Fruit fly (Drosophila melanogaster) whole organism, prepupa: Measurements from ENCODE around the gene CG2839.

Experiments used
- CG10631 ChIP-seq: fragments of 200-800 bp; sonication (Bioruptor generic); optimal IDR thresholded peaks from 2 replicates; lab custom pipeline; 2016; ENCODE audit warnings: missing biosample characterization, missing genetic modification characterization
- CG10669 ChIP-seq: fragments of 200-800 bp; sonication (Bioruptor generic); optimal IDR thresholded peaks from 3 replicates; lab custom pipeline; 2018; ENCODE audit warnings: missing biosample characterization, mild to moderate bottlenecking, missing genetic modification characterization, moderate library complexity
- CG11294 ChIP-seq: fragments of 200-800 bp; sonication (Bioruptor generic); IDR thresholded peaks from 2 replicates; pipeline ENCODE4 v1.3.6; 2022; ENCODE audit warnings: missing biosample characterization, missing genetic modification characterization
- CG11762 ChIP-seq: fragments of 200-800 bp; sonication (Bioruptor generic); optimal IDR thresholded peaks from 3 replicates; lab custom pipeline; 2016; ENCODE audit warnings: missing biosample characterization, missing genetic modification characterization; ENCODE audit not compliant: insufficient read depth
- CG11902 ChIP-seq: fragments of 200-800 bp; sonication (Bioruptor generic); optimal IDR thresholded peaks from 3 replicates; lab custom pipeline; 2016; ENCODE audit warnings: missing biosample characterization, missing genetic modification characterization
- CG16779 ChIP-seq: fragments of 200-800 bp; sonication (Bioruptor generic); optimal IDR thresholded peaks from 3 replicates; lab custom pipeline; 2017; ENCODE audit warnings: missing biosample characterization, mild to moderate bottlenecking, missing genetic modification characterization
- CG31627 ChIP-seq: fragments of 200-800 bp; sonication (Bioruptor generic); optimal IDR thresholded peaks from 3 replicates; lab custom pipeline; 2016; ENCODE audit warnings: missing biosample characterization, missing genetic modification characterization
- CG32006 ChIP-seq: fragments of 200-800 bp; sonication (Bioruptor generic); optimal IDR thresholded peaks from 3 replicates; lab custom pipeline; 2017; ENCODE audit warnings: missing biosample characterization, mild to moderate bottlenecking, missing genetic modification characterization
- CG3919 ChIP-seq: fragments of 200-800 bp; sonication (Bioruptor generic); optimal IDR thresholded peaks from 3 replicates; lab custom pipeline; 2016; ENCODE audit warnings: missing biosample characterization, missing genetic modification characterization
- CG4318 ChIP-seq: fragments of 200-800 bp; sonication (Bioruptor generic); optimal IDR thresholded peaks from 3 replicates; lab custom pipeline; 2017; ENCODE audit warnings: missing biosample characterization, mild to moderate bottlenecking, missing genetic modification characterization
- CG6163 ChIP-seq: fragments of 200-800 bp; sonication (Bioruptor generic); IDR thresholded peaks from 3 replicates; pipeline ENCODE4 v1.3.6; 2022; ENCODE audit warnings: missing biosample characterization, missing genetic modification characterization
- CG6276 ChIP-seq: fragments of 200-800 bp; sonication (Bioruptor generic); optimal IDR thresholded peaks from 2 replicates; lab custom pipeline; 2017; ENCODE audit warnings: missing biosample characterization, mild to moderate bottlenecking, missing genetic modification characterization
- CG6808 ChIP-seq: fragments of 200-800 bp; sonication (Bioruptor generic); optimal IDR thresholded peaks from 3 replicates; lab custom pipeline; 2017; ENCODE audit warnings: missing biosample characterization, missing genetic modification characterization, mild to moderate bottlenecking, moderate library complexity, missing genetic modification reagents
- CG6854 ChIP-seq: fragments of 200-800 bp; sonication (Bioruptor generic); optimal IDR thresholded peaks from 2 replicates; lab custom pipeline; 2017; ENCODE audit warnings: missing biosample characterization, mild to moderate bottlenecking, missing genetic modification characterization
- CG7368 ChIP-seq: fragments of 200-800 bp; sonication (Bioruptor generic); optimal IDR thresholded peaks from 3 replicates; lab custom pipeline; 2016; ENCODE audit warnings: missing biosample characterization, missing genetic modification characterization
- CG8119 ChIP-seq: fragments of 200-800 bp; sonication (Bioruptor generic); IDR thresholded peaks from 3 replicates; pipeline ENCODE4 v1.3.6; 2022; ENCODE audit warnings: missing biosample characterization, missing genetic modification characterization
- CG8319 ChIP-seq: fragments of 200-800 bp; sonication (Bioruptor generic); optimal IDR thresholded peaks from 3 replicates; lab custom pipeline; 2016; ENCODE audit warnings: missing biosample characterization, missing genetic modification characterization
- CG9139 ChIP-seq: fragments of 200-800 bp; sonication (Bioruptor generic); optimal IDR thresholded peaks from 3 replicates; lab custom pipeline; 2017; ENCODE audit warnings: missing biosample characterization, mild to moderate bottlenecking, missing genetic modification characterization
- Eip75B ChIP-seq: fragments of 200-800 bp; sonication (Bioruptor generic); optimal IDR thresholded peaks from 3 replicates; lab custom pipeline; 2016; ENCODE audit warnings: missing biosample characterization, missing genetic modification characterization
- Eip78C ChIP-seq: fragments of 200-800 bp; sonication (Bioruptor generic); peaks from one replicate; lab custom pipeline; 2016; ENCODE audit warnings: missing biosample characterization, missing genetic modification characterization
- Eip93F ChIP-seq: fragments of 200-800 bp; sonication (Bioruptor generic); optimal IDR thresholded peaks from 2 replicates; lab custom pipeline; 2016; ENCODE audit warnings: missing biosample characterization, mild to moderate bottlenecking, missing genetic modification characterization
- Ets21C ChIP-seq: fragments of 200-800 bp; sonication (Bioruptor generic); optimal IDR thresholded peaks from 3 replicates; lab custom pipeline; 2016; ENCODE audit warnings: missing biosample characterization, missing genetic modification characterization
- Ets96B ChIP-seq: fragments of 200-800 bp; optimal IDR thresholded peaks from 2 replicates; lab custom pipeline; 2019; ENCODE audit warnings: missing biosample characterization, mild to moderate bottlenecking, missing genetic modification characterization, moderate library complexity
- Gug ChIP-seq: fragments of 200-800 bp; sonication (Bioruptor generic); IDR thresholded peaks from 2 replicates; pipeline ENCODE4 v1.3.6; 2022; ENCODE audit warnings: missing biosample characterization, missing genetic modification characterization
- Hr38 ChIP-seq: sonication (Bioruptor generic); optimal IDR thresholded peaks from 2 replicates; lab custom pipeline; 2016; ENCODE audit warnings: missing biosample characterization, missing genetic modification characterization
- Hr39 ChIP-seq: fragments of 200-800 bp; sonication (Bioruptor generic); optimal IDR thresholded peaks from 2 replicates; lab custom pipeline; 2016; ENCODE audit warnings: missing biosample characterization, missing genetic modification characterization
- Hr4 ChIP-seq: fragments of 200-800 bp; sonication (Bioruptor generic); optimal IDR thresholded peaks from 3 replicates; lab custom pipeline; 2016; ENCODE audit warnings: missing biosample characterization, missing genetic modification characterization
- Lpt ChIP-seq: fragments of 200-800 bp; sonication (Bioruptor generic); optimal IDR thresholded peaks from 3 replicates; lab custom pipeline; 2016; ENCODE audit warnings: missing biosample characterization, missing genetic modification characterization
- Met ChIP-seq: fragments of 200-800 bp; sonication (Bioruptor generic); optimal IDR thresholded peaks from 3 replicates; lab custom pipeline; 2016; ENCODE audit warnings: missing biosample characterization, missing genetic modification characterization
- OdsH ChIP-seq: fragments of 200-800 bp; sonication (Bioruptor generic); optimal IDR thresholded peaks from 3 replicates; lab custom pipeline; 2016; ENCODE audit warnings: missing biosample characterization, missing genetic modification characterization
- Smox ChIP-seq: fragments of 200-800 bp; sonication (Bioruptor generic); optimal IDR thresholded peaks from 3 replicates; lab custom pipeline; 2016; ENCODE audit warnings: missing biosample characterization, missing genetic modification characterization
- Sox102F ChIP-seq: fragments of 200-800 bp; sonication (Bioruptor generic); optimal IDR thresholded peaks from 2 replicates; lab custom pipeline; 2016; ENCODE audit warnings: missing biosample characterization, mild to moderate bottlenecking, missing genetic modification characterization
- Sox14 ChIP-seq: fragments of 200-800 bp; sonication (Bioruptor generic); optimal IDR thresholded peaks from 3 replicates; lab custom pipeline; 2016; ENCODE audit warnings: missing biosample characterization, missing genetic modification characterization
- achi ChIP-seq: fragments of 200-800 bp; sonication (Bioruptor generic); optimal IDR thresholded peaks from 3 replicates; lab custom pipeline; 2016; ENCODE audit warnings: missing biosample characterization, missing genetic modification characterization
- acj6 ChIP-seq: fragments of 200-800 bp; sonication (Bioruptor generic); optimal IDR thresholded peaks from 3 replicates; lab custom pipeline; 2016; ENCODE audit warnings: missing biosample characterization, missing genetic modification characterization
- cyc ChIP-seq: fragments of 200-800 bp; sonication (Bioruptor generic); optimal IDR thresholded peaks from 3 replicates; lab custom pipeline; 2016; ENCODE audit warnings: missing biosample characterization, missing genetic modification characterization
- dsx ChIP-seq: fragments of 200-800 bp; optimal IDR thresholded peaks from 3 replicates; lab custom pipeline; 2019; ENCODE audit warnings: missing biosample characterization, mild to moderate bottlenecking, missing genetic modification characterization, moderate library complexity; ENCODE audit not compliant: poor library complexity, severe bottlenecking
- eg ChIP-seq: fragments of 200-800 bp; sonication (Bioruptor generic); IDR thresholded peaks from 3 replicates; pipeline ENCODE4 v1.3.6; 2022; ENCODE audit warnings: missing biosample characterization, missing genetic modification characterization
- fd85E ChIP-seq: fragments of 200-800 bp; sonication (Bioruptor generic); optimal IDR thresholded peaks from 3 replicates; lab custom pipeline; 2016; ENCODE audit warnings: missing biosample characterization, missing genetic modification characterization
- fkh ChIP-seq: fragments of 200-800 bp; sonication (Bioruptor generic); optimal IDR thresholded peaks from 3 replicates; lab custom pipeline; 2017; ENCODE audit warnings: missing biosample characterization, mild to moderate bottlenecking, missing genetic modification characterization, moderate library complexity
- lz ChIP-seq: fragments of 200-800 bp; sonication (Bioruptor generic); optimal IDR thresholded peaks from 3 replicates; lab custom pipeline; 2016; ENCODE audit warnings: missing biosample characterization, missing genetic modification characterization
- net ChIP-seq: fragments of 200-800 bp; sonication (Bioruptor generic); optimal IDR thresholded peaks from 3 replicates; lab custom pipeline; 2016; ENCODE audit warnings: missing biosample characterization, missing genetic modification characterization
- pdm3 ChIP-seq: fragments of 200-800 bp; sonication (Bioruptor generic); optimal IDR thresholded peaks from 3 replicates; lab custom pipeline; 2016; ENCODE audit warnings: missing biosample characterization, missing genetic modification characterization
- salr ChIP-seq, 2 experiments: fragments of 200-800 bp; sonication (Bioruptor generic); optimal IDR thresholded peaks; 3 replicates each; lab custom pipeline; 2016 to 2018; ENCODE audit warnings: missing biosample characterization in 2 of 2, missing genetic modification characterization in 2 of 2, mild to moderate bottlenecking in 1 of 2
- spab ChIP-seq: fragments of 200-800 bp; sonication (Bioruptor generic); optimal IDR thresholded peaks from 2 replicates; lab custom pipeline; 2017; ENCODE audit warnings: missing biosample characterization, mild to moderate bottlenecking, missing genetic modification characterization, missing genetic modification reagents
- ss ChIP-seq, 2 experiments: fragments of 200-800 bp; sonication (Bioruptor generic); optimal IDR thresholded peaks; 2 replicates in 1 of 2; 3 replicates in 1 of 2; lab custom pipeline; 2017 to 2018; ENCODE audit warnings: mild to moderate bottlenecking in 2 of 2, missing biosample characterization in 2 of 2, missing genetic modification characterization in 2 of 2, moderate library complexity in 1 of 2
- svp ChIP-seq: fragments of 200-800 bp; sonication (Bioruptor generic); peaks from one replicate; lab custom pipeline; 2016; ENCODE audit warnings: missing biosample characterization, missing genetic modification characterization
- topi ChIP-seq: fragments of 200-800 bp; sonication (Bioruptor generic); optimal IDR thresholded peaks from 3 replicates; lab custom pipeline; 2016; ENCODE audit warnings: missing biosample characterization, missing genetic modification characterization
- vri ChIP-seq: fragments of 200-800 bp; sonication (Bioruptor generic); optimal IDR thresholded peaks from 3 replicates; lab custom pipeline; 2016; ENCODE audit warnings: missing biosample characterization, mild to moderate bottlenecking, missing genetic modification characterization

The CG2839 gene

DNA sequence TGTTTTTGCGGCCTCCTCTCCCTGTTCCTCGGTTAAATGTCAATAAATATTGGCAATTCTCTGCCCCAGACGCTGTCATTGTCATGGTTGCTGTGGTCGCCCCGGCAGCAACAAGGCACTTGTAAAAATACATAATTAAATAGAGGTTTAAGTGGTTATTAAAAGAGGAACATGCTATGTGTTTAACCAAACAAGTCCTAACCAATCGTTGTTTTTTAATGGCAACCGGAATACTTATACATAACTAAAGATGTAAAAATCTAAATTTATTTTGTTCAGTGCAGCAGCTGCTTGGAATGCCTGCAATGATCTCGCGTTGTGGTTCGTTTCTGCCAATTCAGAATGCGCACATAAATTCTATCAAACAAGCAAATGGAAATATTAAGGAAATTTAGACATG lies 18.5 kb upstream of the CG2839 start (continued):
- TF ChIP-seq salr (GFP tag; optimal IDR thresholded peaks at IDR 0.05; lab: Kevin White, UChicago), result peak in 1 of 2 experiments; percentile 12
- TF ChIP-seq ss (GFP tag; optimal IDR thresholded peaks at IDR 0.05; lab: Kevin White, UChicago), result peak in 1 of 2 experiments; percentile 22
- peak; percentile 76 for TF ChIP-seq svp
- TF ChIP-seq CG11762 (GFP tag; lab: Kevin White, UChicago), result no peak
- peak; percentile 54 for TF ChIP-seq dsx (GFP tag; lab: Kevin White, UChicago)
- TF ChIP-seq lz (GFP tag; lab: Kevin White, UChicago), result peak; percentile 8
- TF ChIP-seq pdm3, result peak; percentile 34
- peak; percentile 12 for TF ChIP-seq CG10631 (GFP tag; lab: Kevin White, UChicago)
- no peak for TF ChIP-seq CG6854 (GFP tag; lab: Kevin White, UChicago)

- TF ChIP-seq lz (GFP tag; lab: Kevin White, UChicago) (no peak), CG9139 (peak; percentile 57), Ets21C (GFP tag; lab: Kevin White, UChicago) (no peak), fkh (GFP tag; lab: Kevin White, UChicago) (no peak), svp (no peak), Hr4 (GFP tag; lab: Kevin White, UChicago) (peak; percentile 54), CG6808 (GFP tag; lab: Kevin White, UChicago) (peak; percentile 82), CG11294 (no peak), achi (peak; percentile 68), CG8119 (GFP tag; lab: Robert Waterston, UW) (peak; percentile 82), CG3919 (GFP tag; lab: Kevin White, UChicago) (peak; percentile 63), Sox14 (peak; percentile 70), Eip75B (GFP tag; lab: Kevin White, UChicago) (peak; percentile 68), fd85E (GFP tag; lab: Kevin White, UChicago) (no peak), CG8319 (GFP tag; lab: Kevin White, UChicago) (no peak), topi (peak; percentile 10), Eip78C (peak; percentile 83), CG4318 (GFP tag; lab: Kevin White, UChicago) (peak; percentile 31), Ets96B (tag; lab: Kevin White, UChicago) (peak; percentile 73), eg (GFP tag; lab: Robert Waterston, UW) (peak; percentile 45; the same call in 2 of the 3 replicates), spab (GFP tag; lab: Kevin White, UChicago) (peak; percentile 73), OdsH (GFP tag; lab: Kevin White, UChicago) (peak; percentile 52), CG10669 (GFP tag; lab: Kevin White, UChicago) (peak; percentile 74), Sox102F (no peak), Hr39 (GFP tag; lab: Kevin White, UChicago) (no peak), CG32006 (GFP tag; lab: Kevin White, UChicago) (peak; percentile 67), Eip93F (no peak), Lpt (peak; percentile 45), vri (no peak), CG10631 (GFP tag; lab: Kevin White, UChicago) (peak; percentile 74), Smox (GFP tag; lab: Kevin White, UChicago) (no peak), salr (GFP tag; optimal IDR thresholded peaks at IDR 0.05; lab: Kevin White, UChicago) (peak; percentile 51 to 63), pdm3 (peak; percentile 56), ss (GFP tag; optimal IDR thresholded peaks at IDR 0.05; lab: Kevin White, UChicago) (peak; percentile 71 to 73), CG11902 (no peak), CG7368 (GFP tag; lab: Kevin White, UChicago) (peak; percentile 52), Met (GFP tag; lab: Kevin White, UChicago) (peak; percentile 4), net (GFP tag; lab: Kevin White, UChicago) (peak; percentile 36), CG16779 (tag; lab: Kevin White, UChicago) (peak; percentile 54), CG6276 (GFP tag; lab: Kevin White, UChicago) (peak; percentile 38), Hr38 (GFP tag; lab: Kevin White, UChicago) (no peak), Gug (GFP tag; lab: Robert Waterston, UW) (peak; percentile 33; the same call in 1 of the 2 replicates), CG31627 (GFP tag; lab: Kevin White, UChicago) (no peak), acj6 (peak; percentile 35), CG11762 (GFP tag; lab: Kevin White, UChicago) (peak; percentile 26), cyc (no peak), CG6163 (peak; percentile 79; the same call in 2 of the 3 replicates)
Measured at dm6 chr2L:608143-608542, 17.3 kb upstream of the CG2839 start.
